Worm (Caenorhabditis elegans): ENCODE measurements around the gene kqt-1.

The kqt-1 gene

DNA sequence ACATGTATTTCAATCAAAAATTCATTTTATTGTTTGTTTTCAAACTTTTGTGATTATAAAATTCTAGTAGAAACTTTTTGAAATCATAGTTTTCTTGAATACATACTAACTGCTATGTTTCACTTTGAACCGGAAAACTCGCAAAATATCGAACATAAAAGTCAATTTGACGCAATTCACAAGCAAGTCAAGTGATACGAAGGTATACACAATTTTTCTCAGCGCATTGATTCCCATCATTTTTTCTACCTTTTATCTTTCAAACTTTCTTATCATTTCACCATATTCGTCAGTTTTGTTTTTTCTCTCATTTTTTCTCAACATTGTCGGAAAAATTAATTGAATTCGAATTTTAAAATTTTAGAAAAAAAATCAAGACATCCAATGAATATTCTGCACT, 36.4 kb downstream of the kqt-1 start, which contains the start of gene nhr-173:
Gene nhr-173 (plus strand): TSS at position 366 of the 400 bp plus-strand sequence.
- no peak for TF ChIP-seq ets-4 (tag; optimal IDR thresholded peaks at IDR 0.05)
- no peak for TF ChIP-seq che-1 (tag; optimal IDR thresholded peaks at IDR 0.05)
- TF ChIP-seq C08G9.2 (tag; optimal IDR thresholded peaks at IDR 0.05) = no peak
- no peak for TF ChIP-seq pax-1 (tag; optimal IDR thresholded peaks at IDR 0.05)
- no peak for TF ChIP-seq hlh-30 (tag; optimal IDR thresholded peaks at IDR 0.05; ENCODE audit: insufficient read depth)
- TF ChIP-seq pha-4 (tag; optimal IDR thresholded peaks at IDR 0.05) = no peak
- TF ChIP-seq ceh-24 (tag; optimal IDR thresholded peaks at IDR 0.05) = no peak
- no peak for TF ChIP-seq rnt-1 (tag; optimal IDR thresholded peaks at IDR 0.05)
- no peak for TF ChIP-seq dmd-4 (tag; optimal IDR thresholded peaks at IDR 0.05; ENCODE audit: borderline replicate concordance)
- TF ChIP-seq pha-2 (tag; optimal IDR thresholded peaks at IDR 0.05) = no peak
- TF ChIP-seq ceh-31 (tag; optimal IDR thresholded peaks at IDR 0.05) = no peak
- TF ChIP-seq unc-55 (GFP tag; optimal IDR thresholded peaks at IDR 0.05) = no peak
- TF ChIP-seq T23F11.4 (GFP tag; optimal IDR thresholded peaks at IDR 0.05) = no peak
- TF ChIP-seq lin-11 (tag; optimal IDR thresholded peaks at IDR 0.05) = no peak
- no peak for TF ChIP-seq ceh-19 (GFP tag; optimal IDR thresholded peaks at IDR 0.05)
- TF ChIP-seq mec-3 (tag; optimal IDR thresholded peaks at IDR 0.05; ENCODE audit: borderline replicate concordance) = no peak
- TF ChIP-seq ceh-48 (tag; optimal IDR thresholded peaks at IDR 0.05) = no peak

DNA sequence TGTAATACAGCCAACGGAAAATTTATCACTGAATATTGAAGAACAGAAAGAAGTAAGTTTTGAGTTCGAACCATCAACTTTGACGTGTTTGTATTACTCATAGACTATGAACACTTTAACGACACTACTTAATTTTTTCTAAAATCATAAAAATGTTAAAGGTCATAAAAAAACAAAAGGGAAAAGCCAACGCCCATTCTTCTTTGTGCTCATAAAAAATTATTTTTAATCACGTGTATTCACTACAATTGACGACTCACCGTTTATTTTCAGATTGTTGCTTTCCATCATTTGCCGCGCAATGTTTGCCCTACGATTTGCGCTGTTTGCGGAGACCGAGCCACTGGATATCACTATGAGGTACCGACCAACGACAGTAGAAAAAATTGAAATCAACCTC, 37.4 kb downstream of the kqt-1 start:
- TF ChIP-seq sox-2 (GFP tag; IDR thresholded peaks at IDR 0.05) = no peak
- TF ChIP-seq T23F11.4 (GFP tag; optimal IDR thresholded peaks at IDR 0.05) = no peak
- no peak for TF ChIP-seq elt-2 (tag; optimal IDR thresholded peaks at IDR 0.05)
- TF ChIP-seq pag-3 (tag; optimal IDR thresholded peaks at IDR 0.05; ENCODE audit: borderline replicate concordance) = no peak
- TF ChIP-seq gmeb-2 (tag; optimal IDR thresholded peaks at IDR 0.05) = no peak
- no peak for TF ChIP-seq K02D7.2 (tag; optimal IDR thresholded peaks at IDR 0.05)

DNA sequence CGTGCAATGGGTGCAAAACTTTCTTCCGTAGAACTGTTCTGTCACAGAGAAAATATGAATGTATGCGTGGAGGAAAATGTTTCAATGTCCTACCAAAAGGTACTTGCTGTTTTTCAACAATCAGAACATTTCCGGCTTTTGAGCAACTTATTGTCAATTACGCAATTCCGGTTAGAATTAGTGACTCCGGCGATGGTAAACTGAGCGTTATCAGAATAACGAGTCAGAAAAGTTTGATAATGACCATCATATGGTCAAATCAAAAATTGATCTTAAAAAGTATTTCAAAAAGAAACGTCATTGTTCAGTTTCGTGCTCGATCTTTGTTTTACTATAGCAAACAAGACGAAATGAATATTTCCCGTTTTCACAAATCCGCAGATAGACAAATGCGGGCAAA, 38.0 kb downstream of the kqt-1 start:
- TF ChIP-seq K09A11.1 (tag; optimal IDR thresholded peaks at IDR 0.05; ENCODE audit: insufficient read depth) (no peak), tbx-7 (tag; optimal IDR thresholded peaks at IDR 0.05) (no peak), sox-4 (tag; optimal IDR thresholded peaks at IDR 0.05) (no peak), che-1 (tag; optimal IDR thresholded peaks at IDR 0.05) (no peak), lin-11 (tag; optimal IDR thresholded peaks at IDR 0.05) (no peak), npax-4 (tag; optimal IDR thresholded peaks at IDR 0.05) (no peak), hlh-13 (GFP tag; optimal IDR thresholded peaks at IDR 0.05) (no peak)

DNA sequence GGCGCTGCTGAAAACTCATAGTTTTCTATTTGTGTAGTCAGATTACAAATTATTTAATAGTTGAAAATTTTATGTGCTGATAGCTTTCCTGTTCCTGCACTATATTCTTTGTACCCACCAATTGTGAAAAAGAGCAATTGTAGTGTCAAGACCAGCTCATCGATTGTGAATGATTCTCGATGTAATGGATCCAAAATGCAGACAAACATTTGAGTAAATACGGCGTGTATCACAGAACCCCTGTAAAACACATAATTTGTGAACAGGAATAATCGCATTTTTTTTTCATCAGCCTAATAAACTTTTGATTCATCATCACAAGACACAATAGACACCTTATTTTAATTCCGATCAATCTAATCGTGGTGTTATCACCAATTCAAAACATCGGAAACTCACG, 43.5 kb downstream of the kqt-1 start:
- TF ChIP-seq lim-6 (tag; optimal IDR thresholded peaks at IDR 0.05) (no peak), K09A11.1 (tag; optimal IDR thresholded peaks at IDR 0.05; ENCODE audit: insufficient read depth) (no peak), nhr-11 (tag; optimal IDR thresholded peaks at IDR 0.05) (no peak), sox-4 (tag; optimal IDR thresholded peaks at IDR 0.05) (no peak), pha-4 (tag; optimal IDR thresholded peaks at IDR 0.05) (no peak), dve-1 (tag; optimal IDR thresholded peaks at IDR 0.05) (no peak), tbx-2 (tag; optimal IDR thresholded peaks at IDR 0.05) (no peak), unc-3 (GFP tag; conservative IDR thresholded peaks at IDR 0.05) (no peak), unc-3 (tag; optimal IDR thresholded peaks at IDR 0.05) (no peak), tbx-7 (tag; optimal IDR thresholded peaks at IDR 0.05) (no peak), ceh-14 (tag; optimal IDR thresholded peaks at IDR 0.05) (no peak), syd-9 (tag; optimal IDR thresholded peaks at IDR 0.05) (no peak), ceh-45 (GFP tag; IDR thresholded peaks at IDR 0.05) (no peak), unc-55 (GFP tag; optimal IDR thresholded peaks at IDR 0.05) (no peak), eyg-1 (tag; optimal IDR thresholded peaks at IDR 0.05) (no peak), hlh-30 (tag; optimal IDR thresholded peaks at IDR 0.05; ENCODE audit: insufficient read depth) (no peak)
